Worm (Caenorhabditis elegans) whole organism, L2 larva: ENCODE data around the gene Y82E9BR.17.

Experiments used
- ZK546.5 ChIP-seq: sonication (generic microtip); optimal IDR thresholded peaks from 2 replicates; lab custom pipeline; 2017; ENCODE audit warnings: missing biosample characterization, missing genetic modification characterization
- elt-3 ChIP-seq: sonication (generic microtip); optimal IDR thresholded peaks from 2 replicates; lab custom pipeline; 2017; ENCODE audit warnings: missing biosample characterization, missing genetic modification characterization
- lsy-2 ChIP-seq, 2 experiments: fragments of 150-350 bp in 1 of 2; sonication (generic microtip) in 1 of 2; optimal IDR thresholded peaks; 2 replicates each; lab custom pipeline; 2014 to 2017; ENCODE audit warnings: missing biosample characterization in 2 of 2, missing genetic modification characterization in 2 of 2
- nhr-6 ChIP-seq: fragments of 150-350 bp; optimal IDR thresholded peaks from 2 replicates; lab custom pipeline; 2014; ENCODE audit warnings: missing biosample characterization, missing genetic modification characterization
- snpc-4 ChIP-seq: fragments of 150-350 bp; optimal IDR thresholded peaks from 2 replicates; lab custom pipeline; 2014; ENCODE audit warnings: missing biosample characterization, missing genetic modification characterization
- unc-62 ChIP-seq: fragments of 150-350 bp; optimal IDR thresholded peaks from 2 replicates; lab custom pipeline; 2014; ENCODE audit warnings: missing biosample characterization, missing genetic modification reagents, missing genetic modification characterization

- TF ChIP-seq unc-62 (GFP tag; lab: Kevin White, UChicago) (no peak), elt-3 (tag; lab: Kevin White, UChicago) (no peak), ZK546.5 (tag; lab: Kevin White, UChicago) (no peak), snpc-4 (tag; lab: Kevin White, UChicago) (no peak), nhr-6 (tag; lab: Kevin White, UChicago) (no peak), lsy-2 (tag; optimal IDR thresholded peaks at IDR 0.05; lab: Kevin White, UChicago) (no peak)
These were observed 57.4 kb downstream of the Y82E9BR.17 start for ce11 chrIII:1398183-1398582.
